Worm (Caenorhabditis elegans): ENCODE results near the gene hmt-1.

hmt-1 gene

DNA sequence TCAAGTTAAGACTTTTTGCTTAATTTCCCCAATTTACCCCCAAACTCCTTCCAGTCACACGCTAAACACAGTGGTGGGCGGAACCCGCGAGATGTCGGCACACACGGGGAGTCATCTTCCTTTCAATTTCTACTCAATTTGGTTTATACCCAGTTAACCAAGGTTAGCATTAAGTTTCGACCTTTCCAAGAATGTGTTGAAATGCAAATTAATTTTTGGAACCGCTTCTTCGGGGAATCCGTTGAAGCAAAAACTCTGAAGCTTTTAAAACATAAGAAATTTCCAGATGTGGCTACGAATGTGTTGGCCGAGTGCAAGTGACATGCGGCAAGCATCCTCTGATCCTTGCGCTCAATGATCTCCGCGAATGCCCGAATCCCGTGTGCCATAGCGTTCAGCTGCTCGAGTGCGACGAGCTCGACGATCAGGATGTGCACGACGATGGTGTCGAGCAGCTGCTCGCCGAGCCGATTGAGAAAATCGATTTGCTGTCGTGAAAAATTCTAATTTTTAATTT is 8.8 kb downstream of the hmt-1 start (continued):
- TF ChIP-seq gei-17 (GFP tag; optimal IDR thresholded peaks at IDR 0.05) (no peak), nhr-27 (tag; optimal IDR thresholded peaks at IDR 0.05) (peak; percentile 64), ceh-27 (GFP tag; optimal IDR thresholded peaks at IDR 0.05) (no peak), athp-1 (tag; optimal IDR thresholded peaks at IDR 0.05) (peak; percentile 77), aptf-3 (GFP tag; IDR thresholded peaks at IDR 0.05) (0 out of 2 replicates have a peak, but pooled peaks have one; percentile 92), snpc-3.4 (tag; optimal IDR thresholded peaks at IDR 0.05) (peak; percentile 97), rec-8 (tag; optimal IDR thresholded peaks at IDR 0.05) (peak; percentile 11 to 65), die-1 (tag; optimal IDR thresholded peaks at IDR 0.05) (peak; percentile 44), Y56A3A.18 (GFP tag; IDR thresholded peaks at IDR 0.05) (no peak), mcd-1 (GFP tag; IDR thresholded peaks at IDR 0.05) (peak; percentile 74), ztf-22 (GFP tag; optimal IDR thresholded peaks at IDR 0.05) (peak; percentile 30), madf-6 (GFP tag; IDR thresholded peaks at IDR 0.05) (peak; percentile 84), ccch-3 (GFP tag; optimal IDR thresholded peaks at IDR 0.05) (no peak), ztf-3 (GFP tag; optimal IDR thresholded peaks at IDR 0.05) (no peak), cebp-2 (GFP tag; IDR thresholded peaks at IDR 0.05) (0 out of 2 replicates have a peak, but pooled peaks have one; percentile 66), F57C9.4 (tag; optimal IDR thresholded peaks at IDR 0.05) (peak; percentile 1), C17E4.6 (GFP tag; IDR thresholded peaks at IDR 0.05) (0 out of 2 replicates have a peak, but pooled peaks have one; percentile 6), dox-1 (GFP tag; IDR thresholded peaks at IDR 0.05) (peak; percentile 69), B0336.3 (GFP tag; IDR thresholded peaks at IDR 0.05) (peak; percentile 75), dpl-1 (GFP tag; optimal IDR thresholded peaks at IDR 0.05) (no peak), tbp1 (GFP tag; optimal IDR thresholded peaks at IDR 0.05) (peak; percentile 78), ceh-91 (GFP tag; IDR thresholded peaks at IDR 0.05) (peak; percentile 37; the same call in 1 of the 2 replicates), ztf-25 (GFP tag; IDR thresholded peaks at IDR 0.05) (peak; percentile 5; the same call in 1 of the 2 replicates), somi-1 (GFP tag; optimal IDR thresholded peaks at IDR 0.05) (no peak), T07F8.4 (tag; optimal IDR thresholded peaks at IDR 0.05) (no peak), unc-130 (GFP tag; optimal IDR thresholded peaks at IDR 0.05) (no peak), atf-7 (tag; optimal IDR thresholded peaks at IDR 0.05) (peak; percentile 35), attf-6 (GFP tag; IDR thresholded peaks at IDR 0.05) (peak; percentile 98), F22D6.2 (tag; optimal IDR thresholded peaks at IDR 0.05) (no peak), rcor-1 (GFP tag; IDR thresholded peaks at IDR 0.05) (peak; percentile 77), zim-3 (tag; optimal IDR thresholded peaks at IDR 0.05) (peak; percentile 26), K12H6.12 (tag; optimal IDR thresholded peaks at IDR 0.05) (no peak), hsf-1 (GFP tag; IDR thresholded peaks at IDR 0.05) (peak; percentile 88), nfya-2 (GFP tag; IDR thresholded peaks at IDR 0.05) (0 out of 2 replicates have a peak, but pooled peaks have one; percentile 14), ceh-79 (tag; optimal IDR thresholded peaks at IDR 0.05) (peak; percentile 31), C06A6.2 (GFP tag; conservative IDR thresholded peaks at IDR 0.05) (no peak), F37B4.10 (GFP tag; IDR thresholded peaks at IDR 0.05) (0 out of 2 replicates have a peak, but pooled peaks have one; percentile 7), tbx-9 (tag; optimal IDR thresholded peaks at IDR 0.05; ENCODE audit: borderline replicate concordance) (no peak), egl-18 (GFP tag; IDR thresholded peaks at IDR 0.05) (no peak), T26A5.8 (tag; optimal IDR thresholded peaks at IDR 0.05) (peak; percentile 77), aptf-2 (GFP tag; conservative IDR thresholded peaks at IDR 0.05) (peak; percentile 55; the same call in 1 of the 2 replicates), madf-8 (GFP tag; conservative IDR thresholded peaks at IDR 0.05) (peak; percentile 37), nhr-90 (tag; optimal IDR thresholded peaks at IDR 0.05) (peak; percentile 0), D2030.7 (GFP tag; IDR thresholded peaks at IDR 0.05) (peak; percentile 95), nhr-80 (tag; optimal IDR thresholded peaks at IDR 0.05) (no peak), B0019.2 (GFP tag; conservative IDR thresholded peaks at IDR 0.05) (no peak), dpff-1 (tag; optimal IDR thresholded peaks at IDR 0.05) (peak; percentile 74), hrde-1 (tag; optimal IDR thresholded peaks at IDR 0.05; ENCODE audit: borderline replicate concordance) (peak; percentile 83)
